Fruit fly (Drosophila melanogaster) whole organism, embryonic: Measurements from ENCODE around the gene Gen.

Experiments used
- Atf6 ChIP-seq: fragments of 200-800 bp; sonication (Bioruptor generic); IDR thresholded peaks from 2 replicates; pipeline ENCODE4 v1.3.6; 2022; ENCODE audit warnings: missing biosample characterization, missing genetic modification characterization
- BtbVII ChIP-seq: fragments of 200-800 bp; sonication (Bioruptor generic); optimal IDR thresholded peaks from 3 replicates; lab custom pipeline; 2017; ENCODE audit warnings: missing biosample characterization, mild to moderate bottlenecking, missing genetic modification characterization
- CG1024 ChIP-seq: fragments of 200-800 bp; sonication (Bioruptor generic); IDR thresholded peaks from 2 replicates; pipeline ENCODE4 v1.3.6; 2022; ENCODE audit warnings: missing biosample characterization, missing genetic modification characterization
- CG10431 ChIP-seq: fragments of 200-800 bp; sonication (Bioruptor generic); optimal IDR thresholded peaks from 3 replicates; lab custom pipeline; 2018; ENCODE audit warnings: missing biosample characterization, mild to moderate bottlenecking, missing genetic modification characterization
- CG11398 ChIP-seq: fragments of 200-800 bp; sonication (Bioruptor generic); optimal IDR thresholded peaks from 2 replicates; lab custom pipeline; 2016; ENCODE audit warnings: missing biosample characterization, missing genetic modification characterization
- CG14965 ChIP-seq: fragments of 200-800 bp; sonication (Bioruptor generic); optimal IDR thresholded peaks from 2 replicates; lab custom pipeline; 2016; ENCODE audit warnings: missing biosample characterization, missing genetic modification characterization, borderline replicate concordance
- CG1602 ChIP-seq: fragments of 200-800 bp; sonication (Bioruptor generic); optimal IDR thresholded peaks from 3 replicates; lab custom pipeline; 2016; ENCODE audit warnings: missing biosample characterization, missing genetic modification characterization
- CG17186 ChIP-seq: fragments of 200-800 bp; sonication (Bioruptor generic); optimal IDR thresholded peaks from 3 replicates; lab custom pipeline; 2017; ENCODE audit warnings: missing biosample characterization, missing genetic modification reagents, missing genetic modification characterization
- CG18262 ChIP-seq: fragments of 200-800 bp; optimal IDR thresholded peaks from 3 replicates; lab custom pipeline; 2019; ENCODE audit warnings: missing biosample characterization, mild to moderate bottlenecking, missing genetic modification characterization, moderate library complexity
- CG2678 ChIP-seq: fragments of 200-800 bp; sonication (Bioruptor generic); optimal IDR thresholded peaks from 3 replicates; lab custom pipeline; 2019; ENCODE audit warnings: missing biosample characterization, mild to moderate bottlenecking, missing genetic modification characterization, moderate library complexity
- CG33213 ChIP-seq: fragments of 200-800 bp; sonication (Bioruptor generic); optimal IDR thresholded peaks from 3 replicates; lab custom pipeline; 2016; ENCODE audit warnings: missing biosample characterization, missing genetic modification characterization
- CG33557 ChIP-seq: fragments of 200-800 bp; sonication (Bioruptor generic); optimal IDR thresholded peaks from 2 replicates; lab custom pipeline; 2019; ENCODE audit warnings: missing biosample characterization, mild to moderate bottlenecking, missing genetic modification characterization, moderate library complexity
- CG34376 ChIP-seq: fragments of 200-800 bp; sonication (Bioruptor generic); optimal IDR thresholded peaks from 2 replicates; lab custom pipeline; 2018; ENCODE audit warnings: missing biosample characterization, mild to moderate bottlenecking, missing genetic modification characterization
- CG3838 ChIP-seq: fragments of 200-800 bp; sonication (Bioruptor generic); optimal IDR thresholded peaks from 3 replicates; lab custom pipeline; 2016; ENCODE audit warnings: missing biosample characterization, missing genetic modification characterization
- CG4854 ChIP-seq: fragments of 200-800 bp; sonication (Bioruptor generic); optimal IDR thresholded peaks from 2 replicates; lab custom pipeline; 2016; ENCODE audit warnings: missing biosample characterization, missing genetic modification characterization, inconsistent platforms
- CG6813 ChIP-seq: fragments of 200-800 bp; sonication (Bioruptor generic); optimal IDR thresholded peaks from 2 replicates; lab custom pipeline; 2017; ENCODE audit warnings: missing biosample characterization, missing genetic modification characterization, mild to moderate bottlenecking, moderate library complexity, missing genetic modification reagents
- CG7271 ChIP-seq: fragments of 200-800 bp; sonication (Bioruptor generic); optimal IDR thresholded peaks from 2 replicates; lab custom pipeline; 2018; ENCODE audit warnings: missing biosample characterization, mild to moderate bottlenecking, missing genetic modification characterization, moderate library complexity
- CG7963 ChIP-seq: fragments of 200-800 bp; sonication (Bioruptor generic); IDR thresholded peaks from 3 replicates; pipeline ENCODE4 v1.3.6; 2022; ENCODE audit warnings: missing biosample characterization, missing genetic modification characterization; ENCODE audit not compliant: partially characterized antibody
- CG9437 ChIP-seq: fragments of 200-800 bp; sonication (Bioruptor generic); optimal IDR thresholded peaks from 2 replicates; lab custom pipeline; 2018; ENCODE audit warnings: missing biosample characterization, mild to moderate bottlenecking, missing genetic modification characterization
- CG9727 ChIP-seq: fragments of 200-800 bp; sonication (Bioruptor generic); optimal IDR thresholded peaks from 3 replicates; lab custom pipeline; 2017; ENCODE audit warnings: missing biosample characterization, mild to moderate bottlenecking, missing genetic modification characterization
- CTCF ChIP-seq: fragments of 200-800 bp; sonication (Bioruptor generic); optimal IDR thresholded peaks from 2 replicates; lab custom pipeline; 2017; ENCODE audit warnings: missing biosample characterization, mild to moderate bottlenecking, missing genetic modification characterization, moderate library complexity
- CrebB ChIP-seq: fragments of 200-800 bp; sonication (Bioruptor generic); optimal IDR thresholded peaks from 3 replicates; lab custom pipeline; 2018; ENCODE audit warnings: missing biosample characterization, mild to moderate bottlenecking, missing genetic modification characterization
- D19A ChIP-seq: fragments of 200-800 bp; optimal IDR thresholded peaks from 3 replicates; lab custom pipeline; 2019; ENCODE audit warnings: missing biosample characterization, mild to moderate bottlenecking, missing genetic modification characterization, moderate library complexity
- Hand ChIP-seq: fragments of 200-800 bp; sonication (Bioruptor generic); optimal IDR thresholded peaks from 2 replicates; lab custom pipeline; 2017; ENCODE audit warnings: mild to moderate bottlenecking, missing biosample characterization, missing genetic modification reagents, missing genetic modification characterization
- HmgD ChIP-seq: fragments of 200-800 bp; sonication (Bioruptor generic); optimal IDR thresholded peaks from 3 replicates; lab custom pipeline; 2016; ENCODE audit warnings: missing biosample characterization, missing genetic modification characterization
- Hmx ChIP-seq: fragments of 200-800 bp; sonication (Bioruptor generic); optimal IDR thresholded peaks from 2 replicates; lab custom pipeline; 2016; ENCODE audit warnings: missing biosample characterization, missing genetic modification characterization
- MTF-1 ChIP-seq: fragments of 200-800 bp; sonication (Bioruptor generic); optimal IDR thresholded peaks from 2 replicates; lab custom pipeline; 2018; ENCODE audit warnings: missing biosample characterization, mild to moderate bottlenecking, missing genetic modification characterization, borderline replicate concordance
- PHDP ChIP-seq: fragments of 200-800 bp; sonication (Bioruptor generic); optimal IDR thresholded peaks from 3 replicates; lab custom pipeline; 2018; ENCODE audit warnings: missing biosample characterization, mild to moderate bottlenecking, missing genetic modification characterization, moderate library complexity
- Pdp1 ChIP-seq, 2 experiments: fragments of 200-800 bp; sonication (Bioruptor generic); optimal IDR thresholded peaks; 3 replicates each; lab custom pipeline; 2016; ENCODE audit warnings: missing biosample characterization in 2 of 2, missing genetic modification characterization in 2 of 2, mild to moderate bottlenecking in 1 of 2, moderate library complexity in 1 of 2
- cas ChIP-seq: fragments of 200-800 bp; sonication (Bioruptor generic); IDR thresholded peaks from 2 replicates; pipeline ENCODE4 v1.3.6; 2022; ENCODE audit warnings: missing biosample characterization, missing genetic modification characterization
- caup ChIP-seq: fragments of 200-800 bp; sonication (Bioruptor generic); optimal IDR thresholded peaks from 3 replicates; lab custom pipeline; 2017; ENCODE audit warnings: missing biosample characterization, mild to moderate bottlenecking, missing genetic modification characterization, moderate library complexity; ENCODE audit not compliant: severe bottlenecking
- ci ChIP-seq: fragments of 200-800 bp; sonication (Bioruptor generic); IDR thresholded peaks from 3 replicates; pipeline ENCODE4 v1.3.6; 2022; ENCODE audit warnings: missing biosample characterization, missing genetic modification characterization
- cwo ChIP-seq: fragments of 200-800 bp; sonication (Bioruptor generic); optimal IDR thresholded peaks from 3 replicates; lab custom pipeline; 2017; ENCODE audit warnings: missing biosample characterization, missing genetic modification characterization, mild to moderate bottlenecking, moderate library complexity, missing genetic modification reagents
- dan ChIP-seq: fragments of 200-800 bp; sonication (Bioruptor generic); IDR thresholded peaks from 2 replicates; pipeline ENCODE4 v1.3.6; 2022; ENCODE audit warnings: missing biosample characterization, missing genetic modification characterization
- dimm ChIP-seq: fragments of 200-800 bp; sonication (Bioruptor generic); IDR thresholded peaks from 2 replicates; pipeline ENCODE4 v1.3.6; 2022; ENCODE audit warnings: missing biosample characterization, missing genetic modification characterization
- exex ChIP-seq: fragments of 200-800 bp; sonication (Bioruptor generic); optimal IDR thresholded peaks from 4 replicates; lab custom pipeline; 2018; ENCODE audit warnings: missing biosample characterization, mild to moderate bottlenecking, missing genetic modification characterization, moderate library complexity
- eyg ChIP-seq: fragments of 200-800 bp; sonication (Bioruptor generic); optimal IDR thresholded peaks from 3 replicates; lab custom pipeline; 2016; ENCODE audit warnings: missing biosample characterization, missing genetic modification characterization
- fd102C ChIP-seq: fragments of 200-800 bp; sonication (Bioruptor generic); optimal IDR thresholded peaks from 2 replicates; lab custom pipeline; 2018; ENCODE audit warnings: missing biosample characterization, mild to moderate bottlenecking, missing genetic modification characterization, moderate library complexity
- fd3F ChIP-seq: fragments of 200-800 bp; sonication (Bioruptor generic); optimal IDR thresholded peaks from 2 replicates; lab custom pipeline; 2018; ENCODE audit warnings: missing biosample characterization, mild to moderate bottlenecking, missing genetic modification characterization, moderate library complexity
- grn ChIP-seq: fragments of 200-800 bp; sonication (Bioruptor generic); optimal IDR thresholded peaks from 3 replicates; lab custom pipeline; 2017; ENCODE audit warnings: missing biosample characterization, missing genetic modification characterization
- lab ChIP-seq: fragments of 200-800 bp; sonication (Bioruptor generic); optimal IDR thresholded peaks from 3 replicates; lab custom pipeline; 2017; ENCODE audit warnings: missing biosample characterization, missing genetic modification characterization, mild to moderate bottlenecking, moderate library complexity, missing genetic modification reagents
- mirr ChIP-seq: fragments of 200-800 bp; sonication (Bioruptor generic); optimal IDR thresholded peaks from 3 replicates; lab custom pipeline; 2018; ENCODE audit warnings: missing biosample characterization, mild to moderate bottlenecking, missing genetic modification characterization
- otp ChIP-seq: fragments of 200-800 bp; sonication (Bioruptor generic); IDR thresholded peaks from 3 replicates; pipeline ENCODE4, ENCODE4 v1.3.6; 2022; ENCODE audit warnings: missing biosample characterization, missing genetic modification characterization
- pho ChIP-seq: fragments of 200-800 bp; sonication (Bioruptor generic); optimal IDR thresholded peaks from 2 replicates; lab custom pipeline; 2016; ENCODE audit warnings: missing biosample characterization, missing genetic modification characterization
- pum ChIP-seq: fragments of 200-800 bp; sonication (Bioruptor generic); optimal IDR thresholded peaks from 2 replicates; lab custom pipeline; 2016; ENCODE audit warnings: missing biosample characterization, missing genetic modification characterization
- sc ChIP-seq, 3 experiments: fragments of >200 bp in 2 of 3; fragments of 200-800 bp in 1 of 3; sonication (Bioruptor generic) in 1 of 3; optimal IDR thresholded peaks; 2 replicates in 2 of 3; 3 replicates in 1 of 3; lab custom pipeline; 2017; ENCODE audit warnings: mild to moderate bottlenecking in 1 of 3, missing biosample characterization in 1 of 3, missing genetic modification characterization in 1 of 3, missing genetic modification reagents in 1 of 3
- sd ChIP-seq: fragments of 200-800 bp; sonication (Bioruptor generic); optimal IDR thresholded peaks from 3 replicates; lab custom pipeline; 2018; ENCODE audit warnings: missing biosample characterization, mild to moderate bottlenecking, missing genetic modification characterization, moderate library complexity
- shn ChIP-seq: fragments of 200-800 bp; sonication (Bioruptor generic); optimal IDR thresholded peaks from 3 replicates; lab custom pipeline; 2016; ENCODE audit warnings: missing biosample characterization, missing genetic modification characterization
- sob ChIP-seq: fragments of 200-800 bp; sonication (Bioruptor generic); IDR thresholded peaks from 2 replicates; pipeline ENCODE4 v1.3.6; 2022; ENCODE audit warnings: missing biosample characterization, missing genetic modification characterization
- trh ChIP-seq: fragments of 200-800 bp; sonication (Bioruptor generic); optimal IDR thresholded peaks from 2 replicates; lab custom pipeline; 2016; ENCODE audit warnings: missing biosample characterization, missing genetic modification characterization
- unpg ChIP-seq: fragments of 200-800 bp; sonication (Bioruptor generic); optimal IDR thresholded peaks from 3 replicates; lab custom pipeline; 2018; ENCODE audit warnings: missing biosample characterization, mild to moderate bottlenecking, missing genetic modification characterization, moderate library complexity

Gen gene

DNA sequence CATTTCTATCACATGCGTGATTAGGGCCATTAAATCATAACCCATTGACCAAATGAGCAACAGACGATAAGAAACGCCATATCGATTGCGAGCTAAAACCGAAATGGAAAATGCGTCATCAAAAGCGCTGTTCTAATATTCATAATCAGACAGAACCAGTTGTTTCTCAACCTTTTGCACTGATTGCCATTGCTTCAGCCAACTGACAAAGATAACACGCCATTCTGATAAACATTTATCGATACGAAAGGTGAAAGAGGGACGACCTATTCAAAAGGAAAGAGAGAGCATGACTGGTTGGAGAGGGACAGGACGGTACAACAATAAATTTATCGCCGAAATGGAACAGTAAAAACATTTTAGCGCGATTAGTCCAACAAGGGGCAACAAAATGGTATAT lies 24.6 kb upstream of the Gen start:
- TF ChIP-seq MTF-1 (GFP tag; lab: Kevin White, UChicago) = no peak
- no peak for TF ChIP-seq fd3F (GFP tag; lab: Kevin White, UChicago)
- TF ChIP-seq CG1602 = no peak
- peak; percentile 27 for TF ChIP-seq caup
- TF ChIP-seq trh = no peak
- no peak for TF ChIP-seq CG17186
- TF ChIP-seq Pdp1 (GFP tag; optimal IDR thresholded peaks at IDR 0.05; lab: Kevin White, UChicago) = peak in 1 of 2 experiments; percentile 13
- TF ChIP-seq CG18262 (tag; lab: Kevin White, UChicago) = no peak
- TF ChIP-seq cas (GFP tag; lab: Robert Waterston, UW) = no peak
- no peak for TF ChIP-seq Hand
- TF ChIP-seq sob = no peak
- no peak for TF ChIP-seq CG3838 (GFP tag; lab: Kevin White, UChicago)
- TF ChIP-seq PHDP (tag; lab: Kevin White, UChicago) = no peak
- TF ChIP-seq CG34376 = peak; percentile 34
- no peak for TF ChIP-seq CG10431 (GFP tag; lab: Kevin White, UChicago)
- no peak for TF ChIP-seq eyg (GFP tag; lab: Kevin White, UChicago)
- peak; percentile 40 for TF ChIP-seq cwo
- TF ChIP-seq CrebB (tag; lab: Kevin White, UChicago) = no peak
- TF ChIP-seq CG33213 (GFP tag; lab: Kevin White, UChicago) = no peak
- no peak for TF ChIP-seq ci (GFP tag; lab: Robert Waterston, UW)
- no peak for TF ChIP-seq Atf6 (GFP tag; lab: Robert Waterston, UW)
- TF ChIP-seq sc (optimal IDR thresholded peaks at IDR 0.05; lab: Kevin White, UChicago) = no peak
- no peak for TF ChIP-seq sc (GFP tag; optimal IDR thresholded peaks at IDR 0.05; lab: Kevin White, UChicago)
- TF ChIP-seq CG11398 (GFP tag; lab: Kevin White, UChicago) = no peak
- no peak for TF ChIP-seq otp (GFP tag; lab: Robert Waterston, UW)
- TF ChIP-seq grn (GFP tag; lab: Kevin White, UChicago) = peak; percentile 62
- peak; percentile 53 for TF ChIP-seq sd (tag; lab: Kevin White, UChicago)
- TF ChIP-seq CG6813 (GFP tag; lab: Kevin White, UChicago) = no peak
- TF ChIP-seq CG4854 = no peak
- TF ChIP-seq shn (GFP tag; lab: Kevin White, UChicago) = no peak
- no peak for TF ChIP-seq pum (GFP tag; lab: Kevin White, UChicago)
- TF ChIP-seq unpg = no peak
- no peak for TF ChIP-seq pho (GFP tag; lab: Kevin White, UChicago)
- no peak for TF ChIP-seq D19A (tag; lab: Kevin White, UChicago)
- TF ChIP-seq CG7271 (tag; lab: Kevin White, UChicago) = no peak
- TF ChIP-seq CG14965 (GFP tag; lab: Kevin White, UChicago) = no peak
- TF ChIP-seq CG2678 (tag; lab: Kevin White, UChicago) = no peak
- TF ChIP-seq CG7963 = no peak
- no peak for TF ChIP-seq fd102C
- no peak for TF ChIP-seq BtbVII (GFP tag; lab: Kevin White, UChicago)
- no peak for TF ChIP-seq HmgD
- TF ChIP-seq mirr (GFP tag; lab: Kevin White, UChicago) = peak; percentile 92
- no peak for TF ChIP-seq CG33557 (GFP tag; lab: Kevin White, UChicago)
- TF ChIP-seq CG9437 = no peak
- TF ChIP-seq lab = peak; percentile 59
- TF ChIP-seq CG1024 (GFP tag; lab: Robert Waterston, UW) = no peak
- TF ChIP-seq dan (GFP tag; lab: Robert Waterston, UW) = no peak
- TF ChIP-seq Hmx = no peak
- peak; percentile 88 for TF ChIP-seq exex (tag; lab: Kevin White, UChicago)
- TF ChIP-seq dimm = no peak
- no peak for TF ChIP-seq CG9727
- TF ChIP-seq CTCF (GFP tag; lab: Kevin White, UChicago) = no peak
